Worm (Caenorhabditis elegans) whole organism, L3 larva: Measurements from ENCODE around the gene C55C3.73.

ENCODE experiments used
- aly-2 ChIP-seq: fragments of 150-350 bp; optimal IDR thresholded peaks from 2 replicates; lab custom pipeline; 2014; ENCODE audit warnings: missing biosample characterization, missing genetic modification characterization
- ama-1 ChIP-seq: fragments of 150-350 bp; optimal IDR thresholded peaks from 2 replicates; lab custom pipeline; 2018
- ceh-9 ChIP-seq: sonication (generic microtip); optimal IDR thresholded peaks from 2 replicates; lab custom pipeline; 2018; ENCODE audit warnings: missing biosample characterization, missing genetic modification characterization
- egl-27 ChIP-seq: sonication (generic microtip); optimal IDR thresholded peaks from 4 replicates; lab custom pipeline; 2017; ENCODE audit warnings: missing biosample characterization, missing genetic modification reagents, missing genetic modification characterization
- fkh-10 ChIP-seq: sonication (generic microtip); optimal IDR thresholded peaks from 2 replicates; lab custom pipeline; 2017; ENCODE audit warnings: missing biosample characterization, missing genetic modification reagents, missing genetic modification characterization
- lin-15B ChIP-seq: fragments of 150-350 bp; optimal IDR thresholded peaks from 2 replicates; lab custom pipeline; 2014; ENCODE audit warnings: missing biosample characterization, missing genetic modification characterization
- lin-39 ChIP-seq: fragments of 150-350 bp; optimal IDR thresholded peaks from 2 replicates; lab custom pipeline; 2018; ENCODE audit warnings: missing biosample characterization, missing genetic modification reagents, missing genetic modification characterization
- nhr-76 ChIP-seq: fragments of 150-350 bp; sonication (generic microtip); optimal IDR thresholded peaks from 5 replicates; lab custom pipeline; 2014; ENCODE audit warnings: missing biosample characterization, missing genetic modification characterization
- pha-4 ChIP-seq: fragments of 150-350 bp; optimal IDR thresholded peaks from 2 replicates; lab custom pipeline; 2014; ENCODE audit warnings: missing biosample characterization, missing genetic modification reagents, missing genetic modification characterization
- sea-2 ChIP-seq: fragments of 150-350 bp; sonication (generic microtip); optimal IDR thresholded peaks from 4 replicates; lab custom pipeline; 2014; ENCODE audit warnings: missing biosample characterization, missing genetic modification reagents, missing genetic modification characterization
- zag-1 ChIP-seq: fragments of 150-350 bp; optimal IDR thresholded peaks from 2 replicates; lab custom pipeline; 2014; ENCODE audit warnings: missing biosample characterization, missing genetic modification characterization

DNA sequence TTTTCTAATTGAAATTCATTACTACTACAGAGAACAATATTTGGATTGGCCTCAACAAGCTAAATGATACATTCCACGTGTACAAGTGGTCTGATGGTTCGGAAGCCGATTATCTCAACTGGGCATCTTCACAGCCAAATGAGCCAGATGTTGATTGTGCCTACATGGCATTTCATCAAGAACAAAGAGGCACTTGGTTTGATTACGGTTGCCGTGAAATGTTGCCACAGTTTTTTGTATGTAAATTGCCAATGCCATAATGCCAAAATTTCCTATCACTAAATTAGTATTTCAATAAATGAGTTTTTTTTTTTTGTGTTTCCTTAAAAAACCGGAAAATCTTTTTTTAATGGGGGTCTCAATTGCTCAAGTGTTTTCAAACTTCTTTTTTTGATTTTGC, 48.6 kb downstream of the C55C3.73 start:
- TF ChIP-seq nhr-76 (tag; lab: Kevin White, UChicago) (no peak), ama-1 (lab: Kevin White, UChicago) (no peak), aly-2 (tag; lab: Kevin White, UChicago) (no peak), ceh-9 (tag; lab: Kevin White, UChicago) (no peak), sea-2 (GFP tag; lab: Kevin White, UChicago) (no peak), egl-27 (no peak), lin-39 (tag; lab: Kevin White, UChicago) (no peak), fkh-10 (GFP tag; lab: Kevin White, UChicago) (no peak), zag-1 (tag; lab: Kevin White, UChicago) (no peak), lin-15B (no peak), pha-4 (tag; lab: Kevin White, UChicago) (no peak)
